Fruit fly (Drosophila melanogaster): ENCODE results near the gene CG32121.
A peak's percentile ranks its signal among the peaks of the same experiment; 100 is the strongest.

CG32121 gene

dm6 chr3L:13432791-13433190, 10.7 kb upstream of the CG32121 start:
- TF ChIP-seq sage (GFP tag; optimal IDR thresholded peaks at IDR 0.05) = no peak
- no peak for TF ChIP-seq tai (GFP tag; optimal IDR thresholded peaks at IDR 0.05)
- TF ChIP-seq Hr78 (GFP tag; optimal IDR thresholded peaks at IDR 0.05) = no peak
- no peak for TF ChIP-seq pan (optimal IDR thresholded peaks at IDR 0.05)
- TF ChIP-seq GATAd (GFP tag; optimal IDR thresholded peaks at IDR 0.05) = no peak
- no peak for TF ChIP-seq usp (GFP tag; optimal IDR thresholded peaks at IDR 0.05)
- no peak for TF ChIP-seq Sp1 (GFP tag; optimal IDR thresholded peaks at IDR 0.05)
- TF ChIP-seq dl (GFP tag; optimal IDR thresholded peaks at IDR 0.05; ENCODE audit: insufficient read depth in 1 of 2, partially characterized antibody in 2 of 2) = no peak
- no peak for TF ChIP-seq CrebA (GFP tag; optimal IDR thresholded peaks at IDR 0.05; ENCODE audit: borderline replicate concordance)
- TF ChIP-seq HLH106 (tag; optimal IDR thresholded peaks at IDR 0.05) = no peak
- TF ChIP-seq psq (GFP tag; optimal IDR thresholded peaks at IDR 0.05) = no peak
- no peak for TF ChIP-seq CG9705 (GFP tag; optimal IDR thresholded peaks at IDR 0.05)
- TF ChIP-seq br (GFP tag; optimal IDR thresholded peaks at IDR 0.05) = no peak

- no peak for TF ChIP-seq pan (optimal IDR thresholded peaks at IDR 0.05)
- TF ChIP-seq woc (GFP tag; optimal IDR thresholded peaks at IDR 0.05) = no peak
- TF ChIP-seq h (GFP tag; optimal IDR thresholded peaks at IDR 0.05) = no peak
- no peak for TF ChIP-seq sage (GFP tag; optimal IDR thresholded peaks at IDR 0.05)
- no peak for TF ChIP-seq Sp1 (GFP tag; optimal IDR thresholded peaks at IDR 0.05)
- no peak for TF ChIP-seq rgr (GFP tag; optimal IDR thresholded peaks at IDR 0.05)
- no peak for TF ChIP-seq Abd-B (GFP tag; optimal IDR thresholded peaks at IDR 0.05)
- no peak for TF ChIP-seq Mio (GFP tag; optimal IDR thresholded peaks at IDR 0.05)
- peak; percentile 94 for TF ChIP-seq Dfd (GFP tag; optimal IDR thresholded peaks at IDR 0.05)
Observed at dm6 chr3L:13430171-13430570, 8.0 kb upstream of the CG32121 start.

- TF ChIP-seq HLH106 (tag; optimal IDR thresholded peaks at IDR 0.05) (no peak), CrebA (GFP tag; optimal IDR thresholded peaks at IDR 0.05; ENCODE audit: borderline replicate concordance) (no peak), CG32264 (GFP tag; optimal IDR thresholded peaks at IDR 0.05) (no peak), dsf (GFP tag; optimal IDR thresholded peaks at IDR 0.05; ENCODE audit: borderline replicate concordance) (no peak), usp (GFP tag; optimal IDR thresholded peaks at IDR 0.05) (no peak), Vsx2 (GFP tag; optimal IDR thresholded peaks at IDR 0.05; ENCODE audit: partially characterized antibody) (no peak), dl (GFP tag; optimal IDR thresholded peaks at IDR 0.05; ENCODE audit: insufficient read depth in 1 of 2, partially characterized antibody in 2 of 2) (no peak), GATAd (GFP tag; optimal IDR thresholded peaks at IDR 0.05) (no peak), Dif (GFP tag; optimal IDR thresholded peaks at IDR 0.05; ENCODE audit: partially characterized antibody) (no peak), jim (GFP tag; optimal IDR thresholded peaks at IDR 0.05) (no peak), Hnf4 (GFP tag; optimal IDR thresholded peaks at IDR 0.05) (no peak), Myc (optimal IDR thresholded peaks at IDR 0.05) (no peak), ey (GFP tag; optimal IDR thresholded peaks at IDR 0.05) (no peak), woc (GFP tag; optimal IDR thresholded peaks at IDR 0.05) (no peak), Mio (GFP tag; optimal IDR thresholded peaks at IDR 0.05) (no peak), brk (GFP tag; optimal IDR thresholded peaks at IDR 0.05) (no peak), fru (GFP tag; optimal IDR thresholded peaks at IDR 0.05) (no peak), pan (optimal IDR thresholded peaks at IDR 0.05) (no peak)
Observed at dm6 chr3L:13426573-13426972, 4.4 kb upstream of the CG32121 start, which contains the start of gene CG14105. Gene CG14105 (minus strand): TSS chr3L:13426673.

dm6 chr3L:13425571-13425970, 3.4 kb upstream of the CG32121 start, which contains the start of gene CG14106:
Gene CG14106 (minus strand): TSS chr3L:13425671.
- TF ChIP-seq OdsH (GFP tag; optimal IDR thresholded peaks at IDR 0.05) (no peak), CG32264 (GFP tag; optimal IDR thresholded peaks at IDR 0.05) (no peak), brk (GFP tag; optimal IDR thresholded peaks at IDR 0.05) (no peak), CG9705 (GFP tag; optimal IDR thresholded peaks at IDR 0.05) (no peak), jim (GFP tag; optimal IDR thresholded peaks at IDR 0.05) (no peak), fru (GFP tag; optimal IDR thresholded peaks at IDR 0.05) (no peak), dsf (GFP tag; optimal IDR thresholded peaks at IDR 0.05; ENCODE audit: borderline replicate concordance) (no peak), Abd-B (GFP tag; optimal IDR thresholded peaks at IDR 0.05) (no peak), rgr (GFP tag; optimal IDR thresholded peaks at IDR 0.05) (no peak), Sp1 (GFP tag; optimal IDR thresholded peaks at IDR 0.05) (no peak), sage (GFP tag; optimal IDR thresholded peaks at IDR 0.05) (no peak), Vsx2 (GFP tag; optimal IDR thresholded peaks at IDR 0.05; ENCODE audit: partially characterized antibody) (no peak), Mio (GFP tag; optimal IDR thresholded peaks at IDR 0.05) (no peak), usp (GFP tag; optimal IDR thresholded peaks at IDR 0.05) (no peak)

- TF ChIP-seq br (GFP tag; optimal IDR thresholded peaks at IDR 0.05) (no peak), Dif (GFP tag; optimal IDR thresholded peaks at IDR 0.05; ENCODE audit: partially characterized antibody) (no peak), dmrt93B (GFP tag; optimal IDR thresholded peaks at IDR 0.05) (no peak), Sp1 (GFP tag; optimal IDR thresholded peaks at IDR 0.05) (no peak), OdsH (GFP tag; optimal IDR thresholded peaks at IDR 0.05) (no peak), Dfd (GFP tag; optimal IDR thresholded peaks at IDR 0.05) (no peak)
Observed at dm6 chr3L:13424068-13424467, 1.9 kb upstream of the CG32121 start, which contains the start of gene CG33263. Gene CG33263 (minus strand): TSS chr3L:13424168.
